Fruit fly (Drosophila melanogaster) S2 (cell line): ENCODE data around the gene Nepl17.

Source experiments
- CG8478 ChIP-seq: fragments of >200 bp; optimal IDR thresholded peaks from 2 replicates; lab custom pipeline; 2018
- CTCF ChIP-seq, 2 experiments: fragments of >200 bp; optimal IDR thresholded peaks; 2 replicates each; lab custom pipeline; 2018

- TF ChIP-seq CG8478 (lab: Kevin White, UChicago) (no peak), CTCF (optimal IDR thresholded peaks at IDR 0.05; lab: Kevin White, UChicago) (no peak)
These were observed 2.6 kb downstream of the Nepl17 start, which contains the start of gene Nepl18 for dm6 chr3R:28875345-28875744.
